Worm (Caenorhabditis elegans) whole organism, L4 larva: ENCODE data around the gene col-43.

Experiments used
- Y75B8A.6 ChIP-seq: fragments of 200-800 bp; sonication (Bioruptor generic); IDR thresholded peaks from 2 replicates; pipeline ENCODE4 v1.3.6; 2022; ENCODE audit warnings: missing genetic modification reagents, missing genetic modification characterization, missing compliant biosample characterization
- ceh-62 ChIP-seq: sonication (generic microtip); optimal IDR thresholded peaks from 2 replicates; lab custom pipeline; 2017; ENCODE audit warnings: missing biosample characterization, missing genetic modification characterization
- ces-1 ChIP-seq: fragments of 150-350 bp; sonication (generic microtip); optimal IDR thresholded peaks from 4 replicates; lab custom pipeline; 2014; ENCODE audit warnings: missing biosample characterization, missing genetic modification reagents, missing genetic modification characterization
- dpl-1 ChIP-seq: fragments of 150-350 bp; optimal IDR thresholded peaks from 2 replicates; lab custom pipeline; 2014; ENCODE audit warnings: missing biosample characterization, missing genetic modification reagents, missing genetic modification characterization
- fos-1 ChIP-seq: fragments of 150-350 bp; optimal IDR thresholded peaks from 2 replicates; lab custom pipeline; 2014; ENCODE audit warnings: missing biosample characterization, missing genetic modification characterization
- jun-1 ChIP-seq: fragments of 150-350 bp; optimal IDR thresholded peaks from 2 replicates; lab custom pipeline; 2014; ENCODE audit warnings: missing biosample characterization, missing genetic modification reagents, missing genetic modification characterization
- lir-3 ChIP-seq: sonication (generic microtip); optimal IDR thresholded peaks from 2 replicates; lab custom pipeline; 2016; ENCODE audit warnings: mild to moderate bottlenecking, missing genetic modification characterization, missing compliant biosample characterization
- lsy-2 ChIP-seq, 2 experiments: fragments of 150-350 bp in 1 of 2; sonication (generic microtip) in 1 of 2; optimal IDR thresholded peaks; 2 replicates each; lab custom pipeline; 2014 to 2017; ENCODE audit warnings: missing biosample characterization in 2 of 2, missing genetic modification characterization in 2 of 2
- mdl-1 ChIP-seq, 2 experiments: fragments of 150-350 bp in 1 of 2; sonication (generic microtip) in 1 of 2; optimal IDR thresholded peaks; 2 replicates each; lab custom pipeline; 2014 to 2017; ENCODE audit warnings: missing biosample characterization in 2 of 2, missing genetic modification characterization in 2 of 2
- nhr-11 ChIP-seq: fragments of 150-350 bp; optimal IDR thresholded peaks from 2 replicates; lab custom pipeline; 2014; ENCODE audit warnings: missing biosample characterization, missing genetic modification characterization
- nhr-25 ChIP-seq: sonication (generic microtip); optimal IDR thresholded peaks from 2 replicates; lab custom pipeline; 2017; ENCODE audit warnings: missing genetic modification characterization, mild to moderate bottlenecking, missing compliant biosample characterization, antibody characterized with exemption, moderate library complexity, borderline replicate concordance; ENCODE audit not compliant: insufficient read depth
- set-16 ChIP-seq: fragments of 200-800 bp; sonication (Bioruptor generic); IDR thresholded peaks from 2 replicates; pipeline ENCODE4 v1.3.6; 2022; ENCODE audit warnings: missing genetic modification reagents, missing genetic modification characterization, missing compliant biosample characterization

DNA sequence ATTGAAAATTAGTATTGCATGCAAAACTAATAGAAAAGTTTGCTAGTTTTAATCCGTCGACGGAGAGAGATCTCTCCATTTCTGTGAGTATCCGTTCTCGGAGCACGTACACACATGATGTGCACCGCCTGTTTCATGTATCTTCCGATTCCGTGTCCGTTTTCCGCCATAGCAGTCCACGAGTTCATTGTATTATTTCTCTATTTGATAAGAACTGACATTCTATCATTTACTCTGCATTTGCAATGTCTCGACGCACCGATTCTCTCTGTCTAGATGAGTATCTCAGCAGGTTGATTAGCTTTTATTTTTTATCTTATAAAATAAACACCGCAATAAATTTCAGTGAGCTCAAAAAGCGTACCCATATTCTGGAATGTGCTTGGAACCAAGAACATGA is 31.8 kb downstream of the col-43 start:
- TF ChIP-seq nhr-25 (tag; lab: Kevin White, UChicago) (no peak), ceh-62 (no peak), lir-3 (tag; lab: Kevin White, UChicago) (no peak), Y75B8A.6 (GFP tag; lab: Robert Waterston, UW) (no peak), mdl-1 (tag; optimal IDR thresholded peaks at IDR 0.05; lab: Kevin White, UChicago) (no peak), nhr-11 (no peak), ces-1 (GFP tag; lab: Kevin White, UChicago) (no peak), lsy-2 (tag; optimal IDR thresholded peaks at IDR 0.05; lab: Kevin White, UChicago) (no peak), dpl-1 (GFP tag; lab: Kevin White, UChicago) (no peak), set-16 (no peak), fos-1 (tag; lab: Kevin White, UChicago) (no peak), jun-1 (no peak)
